Fruit fly (Drosophila melanogaster) whole organism, embryonic: ENCODE data around the gene CG2611.

Experiments used
- Atf-2 ChIP-seq: fragments of 200-800 bp; sonication (Bioruptor generic); optimal IDR thresholded peaks from 2 replicates; lab custom pipeline; 2016; ENCODE audit warnings: missing biosample characterization, missing genetic modification characterization
- B-H1 ChIP-seq: fragments of 200-800 bp; sonication (Bioruptor generic); IDR thresholded peaks from 3 replicates; pipeline ENCODE4 v1.3.6; 2022; ENCODE audit warnings: missing biosample characterization, missing genetic modification characterization
- CG10209 ChIP-seq: fragments of 200-800 bp; sonication (Bioruptor generic); optimal IDR thresholded peaks from 3 replicates; lab custom pipeline; 2017; ENCODE audit warnings: missing biosample characterization, mild to moderate bottlenecking, missing genetic modification characterization, missing genetic modification reagents
- CG10267 ChIP-seq: fragments of 200-800 bp; sonication (Bioruptor generic); optimal IDR thresholded peaks from 2 replicates; lab custom pipeline; 2018; ENCODE audit warnings: missing biosample characterization, mild to moderate bottlenecking, missing genetic modification characterization, moderate library complexity
- CG1603 ChIP-seq: fragments of 200-800 bp; sonication (Bioruptor generic); optimal IDR thresholded peaks from 2 replicates; lab custom pipeline; 2019; ENCODE audit warnings: missing biosample characterization, mild to moderate bottlenecking, missing genetic modification characterization, moderate library complexity
- CG17359 ChIP-seq: fragments of 200-800 bp; sonication (Bioruptor generic); optimal IDR thresholded peaks from 3 replicates; lab custom pipeline; 2018; ENCODE audit warnings: missing biosample characterization, mild to moderate bottlenecking, missing genetic modification characterization, moderate library complexity
- CG17385 ChIP-seq: fragments of 200-800 bp; sonication (Bioruptor generic); optimal IDR thresholded peaks from 3 replicates; lab custom pipeline; 2018; ENCODE audit warnings: missing biosample characterization, mild to moderate bottlenecking, missing genetic modification characterization
- CG1792 ChIP-seq: fragments of 200-800 bp; sonication (Bioruptor generic); optimal IDR thresholded peaks from 2 replicates; lab custom pipeline; 2016; ENCODE audit warnings: missing biosample characterization, missing genetic modification characterization
- CG2889 ChIP-seq: fragments of 200-800 bp; sonication (Bioruptor generic); IDR thresholded peaks from 3 replicates; pipeline ENCODE4 v1.3.6; 2022; ENCODE audit warnings: missing biosample characterization, missing genetic modification characterization
- CG31388 ChIP-seq: fragments of 200-800 bp; sonication (Bioruptor generic); optimal IDR thresholded peaks from 2 replicates; lab custom pipeline; 2016; ENCODE audit warnings: missing biosample characterization, missing genetic modification characterization
- CG32767 ChIP-seq: fragments of 200-800 bp; sonication (Bioruptor generic); IDR thresholded peaks from 2 replicates; pipeline ENCODE4 v1.3.6; 2022; ENCODE audit warnings: missing biosample characterization, missing genetic modification characterization
- CG4424 ChIP-seq: fragments of 200-800 bp; sonication (Bioruptor generic); optimal IDR thresholded peaks from 3 replicates; lab custom pipeline; 2016; ENCODE audit warnings: missing biosample characterization, missing genetic modification characterization
- CG4730 ChIP-seq: fragments of 200-800 bp; sonication (Bioruptor generic); IDR thresholded peaks from 2 replicates; pipeline ENCODE4 v1.3.6; 2022; ENCODE audit warnings: missing biosample characterization, missing genetic modification characterization
- CG7556 ChIP-seq: fragments of 200-800 bp; sonication (Bioruptor generic); optimal IDR thresholded peaks from 2 replicates; lab custom pipeline; 2017; ENCODE audit warnings: missing biosample characterization, mild to moderate bottlenecking, missing genetic modification characterization
- CG7963 ChIP-seq: fragments of 200-800 bp; sonication (Bioruptor generic); IDR thresholded peaks from 3 replicates; pipeline ENCODE4 v1.3.6; 2022; ENCODE audit warnings: missing biosample characterization, missing genetic modification characterization; ENCODE audit not compliant: partially characterized antibody
- CG9437 ChIP-seq: fragments of 200-800 bp; sonication (Bioruptor generic); optimal IDR thresholded peaks from 2 replicates; lab custom pipeline; 2018; ENCODE audit warnings: missing biosample characterization, mild to moderate bottlenecking, missing genetic modification characterization
- CG9876 ChIP-seq: fragments of 200-800 bp; sonication (Bioruptor generic); optimal IDR thresholded peaks from 2 replicates; lab custom pipeline; 2016; ENCODE audit warnings: missing biosample characterization, missing genetic modification characterization
- Dek ChIP-seq: fragments of 200-800 bp; sonication (Bioruptor generic); optimal IDR thresholded peaks from 3 replicates; lab custom pipeline; 2019; ENCODE audit warnings: missing biosample characterization, mild to moderate bottlenecking, missing genetic modification characterization, moderate library complexity
- Ets97D ChIP-seq: fragments of 200-800 bp; sonication (Bioruptor generic); optimal IDR thresholded peaks from 3 replicates; lab custom pipeline; 2016; ENCODE audit warnings: missing biosample characterization, missing genetic modification characterization
- HHEX ChIP-seq: fragments of 200-800 bp; sonication (Bioruptor generic); optimal IDR thresholded peaks from 3 replicates; lab custom pipeline; 2017; ENCODE audit warnings: missing biosample characterization, mild to moderate bottlenecking, missing genetic modification characterization, missing genetic modification reagents
- HLH3B ChIP-seq: fragments of 200-800 bp; sonication (Bioruptor generic); IDR thresholded peaks from 2 replicates; pipeline ENCODE4 v1.3.6; 2022; ENCODE audit warnings: missing biosample characterization, missing genetic modification characterization
- Nf-YB ChIP-seq: fragments of 200-800 bp; sonication (Bioruptor generic); optimal IDR thresholded peaks from 3 replicates; lab custom pipeline; 2019; ENCODE audit warnings: missing biosample characterization, mild to moderate bottlenecking, missing genetic modification characterization, moderate library complexity
- NfI ChIP-seq: fragments of 200-800 bp; sonication (Bioruptor generic); optimal IDR thresholded peaks from 3 replicates; lab custom pipeline; 2018; ENCODE audit warnings: missing biosample characterization, mild to moderate bottlenecking, missing genetic modification characterization, moderate library complexity
- Oaz ChIP-seq: fragments of 200-800 bp; sonication (Bioruptor generic); IDR thresholded peaks from 2 replicates; pipeline ENCODE4 v1.3.6; 2022; ENCODE audit warnings: missing biosample characterization, missing genetic modification characterization
- PHDP ChIP-seq: fragments of 200-800 bp; sonication (Bioruptor generic); optimal IDR thresholded peaks from 3 replicates; lab custom pipeline; 2018; ENCODE audit warnings: missing biosample characterization, mild to moderate bottlenecking, missing genetic modification characterization, moderate library complexity
- Poxn ChIP-seq: fragments of 200-800 bp; sonication (Bioruptor generic); IDR thresholded peaks from 2 replicates; pipeline ENCODE4 v1.3.6; 2022; ENCODE audit warnings: missing biosample characterization, missing genetic modification characterization
- Sox102F ChIP-seq: fragments of 200-800 bp; sonication (Bioruptor generic); optimal IDR thresholded peaks from 2 replicates; lab custom pipeline; 2018; ENCODE audit warnings: missing biosample characterization, mild to moderate bottlenecking, missing genetic modification characterization, moderate library complexity
- Trl ChIP-seq, 3 experiments: fragments of >200 bp in 2 of 3; fragments of 200-800 bp in 1 of 3; sonication (Bioruptor generic) in 1 of 3; optimal IDR thresholded peaks; 2 replicates in 1 of 3; 3 replicates in 2 of 3; lab custom pipeline; 2016 to 2017; ENCODE audit warnings: missing biosample characterization in 1 of 3, missing genetic modification characterization in 1 of 3
- ab ChIP-seq: fragments of 200-800 bp; sonication (Bioruptor generic); optimal IDR thresholded peaks from 2 replicates; lab custom pipeline; 2016; ENCODE audit warnings: missing biosample characterization, missing genetic modification characterization
- bbx ChIP-seq: fragments of 200-800 bp; sonication (Bioruptor generic); IDR thresholded peaks from 2 replicates; pipeline ENCODE4 v1.3.6; 2022; ENCODE audit warnings: missing biosample characterization, missing genetic modification characterization; ENCODE audit not compliant: partially characterized antibody
- croc ChIP-seq: fragments of 200-800 bp; sonication (Bioruptor generic); conservative IDR thresholded peaks from 3 replicates; pipeline ENCODE4 v1.3.6; 2022; ENCODE audit warnings: missing biosample characterization, missing genetic modification characterization
- da ChIP-seq: fragments of 200-800 bp; sonication (Bioruptor generic); optimal IDR thresholded peaks from 2 replicates; lab custom pipeline; 2016; ENCODE audit warnings: missing biosample characterization, missing genetic modification characterization
- dmrt99B ChIP-seq: fragments of 200-800 bp; sonication (Bioruptor generic); optimal IDR thresholded peaks from 2 replicates; lab custom pipeline; 2018; ENCODE audit warnings: missing biosample characterization, mild to moderate bottlenecking, missing genetic modification characterization, moderate library complexity
- dpn ChIP-seq, 2 experiments: fragments of 200-800 bp; sonication (Bioruptor generic); optimal IDR thresholded peaks; 3 replicates each; lab custom pipeline; 2016; ENCODE audit warnings: missing biosample characterization in 2 of 2, missing genetic modification characterization in 2 of 2
- ems ChIP-seq: fragments of 200-800 bp; sonication (Bioruptor generic); optimal IDR thresholded peaks from 3 replicates; lab custom pipeline; 2016; ENCODE audit warnings: missing biosample characterization, missing genetic modification characterization
- gro ChIP-seq: fragments of 200-800 bp; sonication (Bioruptor generic); optimal IDR thresholded peaks from 2 replicates; lab custom pipeline; 2016; ENCODE audit warnings: missing biosample characterization, missing genetic modification characterization
- hth ChIP-seq: fragments of >200 bp; optimal IDR thresholded peaks from 2 replicates; lab custom pipeline; 2017; ENCODE audit warnings: inconsistent platforms
- insv ChIP-seq, 2 experiments: fragments of 200-800 bp; sonication (Bioruptor generic); optimal IDR thresholded peaks; 3 replicates each; lab custom pipeline; 2016 to 2018; ENCODE audit warnings: missing biosample characterization in 2 of 2, missing genetic modification characterization in 2 of 2
- jing ChIP-seq: fragments of 200-800 bp; sonication (Bioruptor generic); optimal IDR thresholded peaks from 2 replicates; lab custom pipeline; 2018; ENCODE audit warnings: missing biosample characterization, mild to moderate bottlenecking, missing genetic modification characterization
- lab ChIP-seq: fragments of 200-800 bp; sonication (Bioruptor generic); optimal IDR thresholded peaks from 3 replicates; lab custom pipeline; 2017; ENCODE audit warnings: missing biosample characterization, missing genetic modification characterization, mild to moderate bottlenecking, moderate library complexity, missing genetic modification reagents
- nau ChIP-seq: fragments of 200-800 bp; sonication (Bioruptor generic); optimal IDR thresholded peaks from 3 replicates; lab custom pipeline; 2017; ENCODE audit warnings: missing biosample characterization, mild to moderate bottlenecking, missing genetic modification characterization, missing genetic modification reagents
- pan ChIP-seq, 4 experiments: fragments of >200 bp in 3 of 4; fragments of 200-800 bp in 1 of 4; sonication (Bioruptor generic) in 1 of 4; optimal IDR thresholded peaks in 3 of 4; IDR thresholded peaks in 1 of 4; 2 replicates each; pipeline versions ENCODE4 v1.3.6 to Lab custom; 2017 to 2022; ENCODE audit warnings: missing biosample characterization in 2 of 4, missing genetic modification characterization in 2 of 4, mixed read lengths in 1 of 4
- prd ChIP-seq, 3 experiments: fragments of >200 bp in 2 of 3; fragments of 200-800 bp in 1 of 3; sonication (Bioruptor generic) in 1 of 3; optimal IDR thresholded peaks in 2 of 3; IDR thresholded peaks in 1 of 3; 2 replicates in 2 of 3; 3 replicates in 1 of 3; pipeline versions ENCODE4 v1.3.6 to Lab custom; 2017 to 2022; ENCODE audit warnings: missing biosample characterization in 1 of 3, missing genetic modification characterization in 1 of 3
- ranshi ChIP-seq: fragments of 200-800 bp; sonication (Bioruptor generic); IDR thresholded peaks from 2 replicates; pipeline ENCODE4 v1.3.6; 2022; ENCODE audit warnings: missing biosample characterization, missing genetic modification characterization
- schlank ChIP-seq: fragments of 200-800 bp; sonication (Bioruptor generic); optimal IDR thresholded peaks from 2 replicates; lab custom pipeline; 2018; ENCODE audit warnings: missing biosample characterization, mild to moderate bottlenecking, missing genetic modification characterization
- tap ChIP-seq: fragments of 200-800 bp; optimal IDR thresholded peaks from 3 replicates; lab custom pipeline; 2019; ENCODE audit warnings: missing biosample characterization, mild to moderate bottlenecking, missing genetic modification characterization, moderate library complexity
- vfl ChIP-seq: fragments of 200-800 bp; sonication (Bioruptor generic); optimal IDR thresholded peaks from 2 replicates; lab custom pipeline; 2016; ENCODE audit warnings: missing biosample characterization, missing genetic modification characterization
- zen ChIP-seq: fragments of 200-800 bp; sonication (Bioruptor generic); optimal IDR thresholded peaks from 3 replicates; lab custom pipeline; 2018; ENCODE audit warnings: missing biosample characterization, mild to moderate bottlenecking, missing genetic modification characterization, moderate library complexity

CG2611 gene

DNA sequence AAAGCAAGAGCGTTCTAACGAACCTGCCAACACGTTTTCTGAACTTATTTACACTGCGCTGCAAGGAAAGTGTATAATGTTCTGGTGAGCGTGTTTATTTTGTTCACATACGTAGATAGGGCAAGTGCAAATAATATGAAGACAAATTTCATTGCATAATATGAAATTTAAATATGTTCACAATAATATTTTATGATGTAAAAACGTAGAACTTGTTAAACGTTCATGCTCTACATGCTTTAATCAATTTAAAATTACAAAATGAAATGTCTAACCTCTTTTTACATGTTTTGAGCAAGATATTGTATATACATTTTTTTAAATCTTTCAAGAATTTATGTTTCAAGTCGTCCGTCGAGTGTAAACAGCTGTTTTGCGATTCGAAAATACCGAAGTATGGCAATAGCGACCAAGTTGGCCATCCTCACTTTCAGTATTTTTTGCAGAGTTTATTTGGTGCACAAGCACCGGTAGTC, 4.6 kb upstream of the CG2611 start, which contains the start of the genes phr6-4 and CG2608 (continued):
- TF ChIP-seq B-H1 (GFP tag; lab: Robert Waterston, UW) (peak; percentile 81), prd (optimal IDR thresholded peaks at IDR 0.05; lab: Kevin White, UChicago) (no peak), prd (GFP tag; IDR thresholded peaks at IDR 0.05; lab: Robert Waterston, UW) (peak; percentile 90), dmrt99B (peak; percentile 93), Oaz (peak; percentile 82), bbx (GFP tag; lab: Robert Waterston, UW) (no peak), CG2889 (GFP tag; lab: Robert Waterston, UW) (peak; percentile 91), CG17359 (tag; lab: Kevin White, UChicago) (peak; percentile 91), Sox102F (GFP tag; lab: Kevin White, UChicago) (peak; percentile 92), CG1792 (GFP tag; lab: Kevin White, UChicago) (peak; percentile 78), ab (GFP tag; lab: Kevin White, UChicago) (peak; percentile 57), gro (GFP tag; lab: Kevin White, UChicago) (peak; percentile 90), PHDP (tag; lab: Kevin White, UChicago) (peak; percentile 96), CG31388 (GFP tag; lab: Kevin White, UChicago) (peak; percentile 69), Dek (tag; lab: Kevin White, UChicago) (peak; percentile 91), insv (GFP tag; optimal IDR thresholded peaks at IDR 0.05; lab: Kevin White, UChicago) (peak in 1 of 2 experiments; percentile 55), hth (no peak), da (GFP tag; lab: Kevin White, UChicago) (peak; percentile 71), vfl (GFP tag; lab: Kevin White, UChicago) (peak; percentile 88), Trl (optimal IDR thresholded peaks at IDR 0.05; lab: Kevin White, UChicago) (no peak), Trl (GFP tag; optimal IDR thresholded peaks at IDR 0.05; lab: Kevin White, UChicago) (peak; percentile 86), HLH3B (GFP tag; lab: Robert Waterston, UW) (peak; percentile 81), CG1603 (tag; lab: Kevin White, UChicago) (peak; percentile 77), dpn (GFP tag; optimal IDR thresholded peaks at IDR 0.05; lab: Kevin White, UChicago) (peak; percentile 86 to 95), schlank (tag; lab: Kevin White, UChicago) (peak; percentile 71), zen (tag; lab: Kevin White, UChicago) (peak; percentile 80), tap (no peak), croc (GFP tag; lab: Robert Waterston, UW) (peak; percentile 83), CG10267 (tag; lab: Kevin White, UChicago) (peak; percentile 89), lab (GFP tag; lab: Kevin White, UChicago) (peak; percentile 94), ems (GFP tag; lab: Kevin White, UChicago) (peak; percentile 87), CG4730 (GFP tag; lab: Robert Waterston, UW) (peak; percentile 73), Atf-2 (GFP tag; lab: Kevin White, UChicago) (peak; percentile 92), CG7556 (peak; percentile 95), CG7963 (no peak), HHEX (peak; percentile 89), CG9437 (GFP tag; lab: Kevin White, UChicago) (peak; percentile 90), Ets97D (GFP tag; lab: Kevin White, UChicago) (peak; percentile 76), CG32767 (GFP tag; lab: Robert Waterston, UW) (peak; percentile 87), nau (peak; percentile 87), CG9876 (GFP tag; lab: Kevin White, UChicago) (peak; percentile 79), Poxn (GFP tag; lab: Robert Waterston, UW) (peak; percentile 65; the same call in 1 of the 2 replicates), NfI (GFP tag; lab: Kevin White, UChicago) (peak; percentile 94), Nf-YB (GFP tag; lab: Kevin White, UChicago) (peak; percentile 82), CG4424 (GFP tag; lab: Kevin White, UChicago) (peak; percentile 94), jing (peak; percentile 75), CG10209 (peak; percentile 94), pan (optimal IDR thresholded peaks at IDR 0.05; lab: Kevin White, UChicago) (no peak), pan (GFP tag; optimal IDR thresholded peaks at IDR 0.05 in 1 of 2, IDR thresholded peaks at IDR 0.05 in 1 of 2) (peak in 1 of 2 experiments; percentile 83), CG17385 (peak; percentile 89), ranshi (GFP tag; lab: Robert Waterston, UW) (peak; percentile 84)
